Worm (Caenorhabditis elegans) whole organism, midembryonic: ENCODE data around the gene F36G9.13.

Experiments used
- flt-1 ChIP-seq: fragments of 200-800 bp; sonication (Bioruptor generic); IDR thresholded peaks from 2 replicates; pipeline ENCODE4 v1.3.6; 2022; ENCODE audit warnings: missing genetic modification characterization, missing compliant biosample characterization
- med-1 ChIP-seq: sonication (generic microtip); optimal IDR thresholded peaks from 2 replicates; lab custom pipeline; 2017; ENCODE audit warnings: missing genetic modification characterization, mild to moderate bottlenecking, missing compliant biosample characterization, antibody characterized with exemption, missing genetic modification reagents; ENCODE audit not compliant: insufficient read depth

ce11 chrV:15972484-15972883 is 10.6 kb upstream of the F36G9.13 start, which contains the start of gene sru-23:
- TF ChIP-seq flt-1 (GFP tag; lab: Robert Waterston, UW) (no peak), med-1 (no peak)
